Worm (Caenorhabditis elegans) whole organism, L3 larva: ENCODE results near the gene C12D8.9.

Experiments used
- aly-2 ChIP-seq: fragments of 150-350 bp; optimal IDR thresholded peaks from 2 replicates; lab custom pipeline; 2014; ENCODE audit warnings: missing biosample characterization, missing genetic modification characterization
- ama-1 ChIP-seq: fragments of 150-350 bp; optimal IDR thresholded peaks from 2 replicates; lab custom pipeline; 2018
- ceh-16 ChIP-seq: sonication (generic microtip); optimal IDR thresholded peaks from 2 replicates; lab custom pipeline; 2017; ENCODE audit warnings: missing biosample characterization, missing genetic modification characterization
- ceh-28 ChIP-seq: fragments of 150-350 bp; optimal IDR thresholded peaks from 2 replicates; lab custom pipeline; 2014; ENCODE audit warnings: missing biosample characterization, missing genetic modification reagents, missing genetic modification characterization
- ceh-82 ChIP-seq: fragments of 150-350 bp; optimal IDR thresholded peaks from 2 replicates; lab custom pipeline; 2014; ENCODE audit warnings: missing biosample characterization, missing genetic modification characterization
- ceh-9 ChIP-seq: sonication (generic microtip); optimal IDR thresholded peaks from 2 replicates; lab custom pipeline; 2018; ENCODE audit warnings: missing biosample characterization, missing genetic modification characterization
- elt-2 ChIP-seq: sonication (generic microtip); optimal IDR thresholded peaks from 2 replicates; lab custom pipeline; 2016; ENCODE audit warnings: missing genetic modification reagents, mild to moderate bottlenecking, missing genetic modification characterization, missing compliant biosample characterization
- elt-3 ChIP-seq, 3 experiments: fragments of 150-350 bp in 1 of 3; sonication (generic microtip) in 2 of 3; optimal IDR thresholded peaks; 2 replicates in 2 of 3; 4 replicates in 1 of 3; lab custom pipeline; 2014 to 2017; ENCODE audit warnings: missing biosample characterization in 3 of 3, missing genetic modification characterization in 3 of 3
- fkh-10 ChIP-seq: sonication (generic microtip); optimal IDR thresholded peaks from 2 replicates; lab custom pipeline; 2017; ENCODE audit warnings: missing biosample characterization, missing genetic modification reagents, missing genetic modification characterization
- fkh-2 ChIP-seq: fragments of 150-350 bp; optimal IDR thresholded peaks from 2 replicates; lab custom pipeline; 2014; ENCODE audit warnings: missing biosample characterization, missing genetic modification reagents, missing genetic modification characterization
- nhr-12 ChIP-seq: fragments of 150-350 bp; optimal IDR thresholded peaks from 2 replicates; lab custom pipeline; 2014; ENCODE audit warnings: missing biosample characterization, missing genetic modification characterization
- nhr-23 ChIP-seq: fragments of 150-350 bp; optimal IDR thresholded peaks from 2 replicates; lab custom pipeline; 2014; ENCODE audit warnings: missing biosample characterization, missing genetic modification reagents, missing genetic modification characterization
- nhr-28 ChIP-seq: fragments of 150-350 bp; optimal IDR thresholded peaks from 2 replicates; lab custom pipeline; 2014; ENCODE audit warnings: missing biosample characterization, missing genetic modification characterization
- nhr-43 ChIP-seq: sonication (generic microtip); optimal IDR thresholded peaks from 2 replicates; lab custom pipeline; 2016; ENCODE audit warnings: mild to moderate bottlenecking, missing genetic modification characterization, missing compliant biosample characterization; ENCODE audit not compliant: poor library complexity, severe bottlenecking
- nhr-67 ChIP-seq: fragments of 150-350 bp; optimal IDR thresholded peaks from 2 replicates; lab custom pipeline; 2014; ENCODE audit warnings: missing biosample characterization, missing genetic modification characterization
- nhr-77 ChIP-seq: fragments of 150-350 bp; optimal IDR thresholded peaks from 2 replicates; lab custom pipeline; 2014; ENCODE audit warnings: missing biosample characterization, missing genetic modification characterization
- pqm-1 ChIP-seq: fragments of 150-350 bp; optimal IDR thresholded peaks from 2 replicates; lab custom pipeline; 2017; ENCODE audit warnings: missing biosample characterization, missing genetic modification characterization, inconsistent platforms
- skn-1 ChIP-seq: fragments of 150-350 bp; optimal IDR thresholded peaks from 2 replicates; lab custom pipeline; 2014; ENCODE audit warnings: missing biosample characterization, missing genetic modification characterization
- snpc-4 ChIP-seq: fragments of 150-350 bp; optimal IDR thresholded peaks from 2 replicates; lab custom pipeline; 2014; ENCODE audit warnings: missing biosample characterization, missing genetic modification characterization
- tbx-2 ChIP-seq: sonication (generic microtip); optimal IDR thresholded peaks from 2 replicates; lab custom pipeline; 2016; ENCODE audit warnings: mild to moderate bottlenecking, missing genetic modification characterization, missing compliant biosample characterization
- unc-39 ChIP-seq: sonication (generic microtip); optimal IDR thresholded peaks from 4 replicates; lab custom pipeline; 2017; ENCODE audit warnings: missing biosample characterization, missing genetic modification characterization

The C12D8.9 gene

DNA sequence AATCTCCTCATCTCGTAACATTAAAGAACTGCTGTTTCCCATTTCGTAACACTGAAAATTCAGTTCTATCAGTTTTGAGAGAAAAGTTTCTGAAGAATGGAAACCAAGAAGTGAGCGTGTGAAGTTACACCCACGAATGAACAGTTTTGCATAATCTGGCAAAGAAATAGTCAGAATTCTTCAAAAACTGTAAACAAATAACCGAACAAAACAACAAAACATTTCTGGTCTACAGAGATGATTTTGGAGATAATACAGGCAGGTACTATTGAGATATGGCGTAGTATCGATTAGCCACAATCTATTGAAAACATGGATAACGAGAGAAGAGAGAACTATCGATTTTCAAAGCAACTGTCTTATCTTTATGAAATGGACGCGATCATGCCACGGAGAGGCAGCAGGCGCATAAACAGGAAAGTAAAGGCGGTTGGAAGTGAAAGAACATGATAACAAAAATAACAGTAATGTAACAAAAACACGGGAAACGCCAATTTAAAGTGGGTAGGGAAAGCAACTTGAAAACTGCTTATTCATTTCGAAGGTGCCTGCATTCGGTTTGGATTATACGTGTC is 39.5 kb downstream of the C12D8.9 start, which contains the start of gene chpf-1:
Gene chpf-1 (minus strand): TSS at position 51 of the 575 bp plus-strand sequence.
- TF ChIP-seq fkh-2, result no peak
- peak; percentile 42 for TF ChIP-seq nhr-23
- peak; percentile 41 for TF ChIP-seq snpc-4 (tag; lab: Kevin White, UChicago)
- no peak for TF ChIP-seq ceh-16 (tag; lab: Kevin White, UChicago)
- peak; percentile 77 for TF ChIP-seq elt-2 (tag; lab: Kevin White, UChicago)
- no peak for TF ChIP-seq ceh-82
- TF ChIP-seq ceh-28, result peak; percentile 86
- TF ChIP-seq nhr-43 (tag; lab: Kevin White, UChicago), result peak; percentile 34
- no peak for TF ChIP-seq nhr-12 (tag; lab: Kevin White, UChicago)
- TF ChIP-seq pqm-1 (tag; lab: Kevin White, UChicago), result peak; percentile 91
- TF ChIP-seq elt-3 (tag; optimal IDR thresholded peaks at IDR 0.05; lab: Kevin White, UChicago), result peak in 1 of 3 experiments; percentile 14

ce11 chrV:10202340-10202739 is 40.7 kb downstream of the C12D8.9 start:
- TF ChIP-seq elt-2 (tag; lab: Kevin White, UChicago) (peak; percentile 4), nhr-67 (tag; lab: Kevin White, UChicago) (no peak), ama-1 (peak; percentile 18)
- TF ChIP-seq, all 47 proteins: peak for 2

DNA sequence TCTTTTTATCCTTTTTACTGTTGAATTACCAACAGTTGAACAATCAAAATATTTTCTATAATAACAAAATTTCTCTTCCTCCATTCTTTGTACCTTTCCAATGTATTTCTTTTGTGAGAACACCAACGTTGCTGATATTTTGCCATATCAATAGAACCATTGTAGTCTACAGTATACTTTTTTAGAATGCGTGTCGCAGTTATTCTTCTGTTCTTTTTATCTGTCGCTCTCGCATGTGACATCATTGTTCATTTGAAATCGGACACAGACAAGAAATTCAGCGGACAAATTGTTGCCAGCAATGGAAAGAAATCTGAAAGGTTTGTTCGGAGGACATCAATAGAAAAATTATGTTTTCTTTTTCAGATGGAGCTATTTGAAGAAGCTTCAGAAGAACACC is 41.1 kb downstream of the C12D8.9 start, which contains the start of gene ZK856.7:
Gene ZK856.7 (plus strand): TSS at position 186 of the 400 bp plus-strand sequence.
- peak; percentile 25 for TF ChIP-seq nhr-23
- no peak for TF ChIP-seq tbx-2 (tag; lab: Kevin White, UChicago)

DNA sequence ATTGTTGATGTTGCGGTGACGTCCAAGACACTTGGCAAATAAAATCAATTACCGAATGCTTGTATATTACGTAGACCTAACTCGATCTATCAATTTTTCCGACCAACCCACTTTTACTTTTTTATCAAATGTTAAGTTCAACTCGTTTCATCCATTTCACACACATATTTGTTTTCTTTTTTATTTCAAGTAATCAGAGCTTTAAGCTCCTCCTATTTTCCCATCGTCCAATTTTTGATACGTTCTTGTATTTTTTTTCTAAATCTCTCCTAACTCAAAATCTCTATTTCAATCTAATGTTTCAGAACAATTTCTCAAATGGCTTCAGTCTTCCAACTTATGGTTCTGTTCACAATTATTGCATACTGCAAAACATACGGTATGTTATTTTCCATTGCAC is 44.6 kb downstream of the C12D8.9 start, which contains the start of gene ZK856.6:
Gene ZK856.6 (plus strand): TSS at position 301 of the 400 bp plus-strand sequence.
- TF ChIP-seq ama-1 (no peak), ceh-9 (no peak), nhr-77 (tag; lab: Kevin White, UChicago) (no peak), nhr-12 (tag; lab: Kevin White, UChicago) (no peak), nhr-23 (no peak), aly-2 (tag; lab: Kevin White, UChicago) (no peak), unc-39 (tag; lab: Kevin White, UChicago) (no peak), nhr-28 (tag; lab: Kevin White, UChicago) (no peak), skn-1 (no peak), fkh-10 (GFP tag; lab: Kevin White, UChicago) (no peak)
